Worm (Caenorhabditis elegans): ENCODE measurements around the gene idpp-6.

DNA sequence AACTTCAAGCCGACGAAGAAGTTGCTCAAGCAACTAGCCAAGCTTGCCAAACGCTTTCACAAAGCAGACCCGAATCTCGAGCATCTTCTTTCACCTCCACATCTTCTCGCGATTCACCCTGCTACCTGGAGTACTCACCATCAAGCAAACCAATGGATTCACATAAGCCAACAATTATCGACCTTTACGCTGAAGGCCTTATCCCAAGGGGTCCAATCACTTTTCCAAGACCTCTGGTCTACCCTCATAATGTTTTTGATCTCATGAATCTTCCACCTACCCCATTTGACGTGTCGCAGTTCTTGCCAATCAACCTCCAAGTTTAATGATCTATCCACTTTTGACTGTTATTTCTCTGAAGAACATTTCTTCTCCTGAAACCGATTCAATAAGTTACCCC is 39.6 kb upstream of the idpp-6 start:
- no peak for TF ChIP-seq ama-1 (optimal IDR thresholded peaks at IDR 0.05)
- TF ChIP-seq sea-1 (GFP tag; conservative IDR thresholded peaks at IDR 0.05) = no peak
- TF ChIP-seq tbx-11 (GFP tag; IDR thresholded peaks at IDR 0.05) = no peak
- no peak for TF ChIP-seq hmg-4 (GFP tag; optimal IDR thresholded peaks at IDR 0.05)
- no peak for TF ChIP-seq pes-1 (GFP tag; IDR thresholded peaks at IDR 0.05)

Measured in whole organism, early embryonic.